Fruit fly (Drosophila melanogaster) Kc167 (cell line): Measurements from ENCODE around the gene Dlip1.

Experiments used
- h ChIP-seq: fragments of >200 bp; optimal IDR thresholded peaks from 3 replicates; lab custom pipeline; 2018; ENCODE audit warnings: missing external identifiers
- psq ChIP-seq: fragments of >200 bp; optimal IDR thresholded peaks from 2 replicates; lab custom pipeline; 2017; ENCODE audit warnings: missing external identifiers

DNA sequence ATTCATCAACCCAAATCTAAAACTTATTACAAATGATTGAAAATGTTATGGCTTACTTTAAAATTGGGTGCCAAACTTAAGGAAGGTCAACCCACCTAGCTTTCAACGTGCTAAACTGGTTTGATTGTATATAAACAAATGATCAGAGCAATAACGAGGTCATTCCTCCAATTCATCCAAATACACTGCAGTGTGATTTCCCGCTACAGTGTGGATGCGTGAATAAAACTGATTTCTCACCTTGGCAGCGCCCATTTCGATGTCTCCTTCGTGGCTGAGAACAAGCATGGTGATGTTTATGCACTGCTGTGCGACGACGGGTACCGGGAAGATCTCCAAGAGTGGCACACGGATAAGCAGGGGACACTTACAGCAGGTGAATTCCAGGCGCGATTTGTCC is 36.9 kb downstream of the Dlip1 start:
- TF ChIP-seq h, result no peak
- TF ChIP-seq psq (lab: Kevin White, UChicago), result no peak
